Worm (Caenorhabditis elegans) whole organism, L3 larva: ENCODE data around the gene eelo-2.

ENCODE experiments used
- R02D3.7 ChIP-seq: fragments of 150-350 bp; optimal IDR thresholded peaks from 2 replicates; lab custom pipeline; 2014; ENCODE audit warnings: missing biosample characterization, missing genetic modification characterization
- ZK546.5 ChIP-seq: sonication (generic microtip); optimal IDR thresholded peaks from 2 replicates; lab custom pipeline; 2017; ENCODE audit warnings: missing biosample characterization, missing genetic modification characterization
- aly-2 ChIP-seq: fragments of 150-350 bp; optimal IDR thresholded peaks from 2 replicates; lab custom pipeline; 2014; ENCODE audit warnings: missing biosample characterization, missing genetic modification characterization
- ceh-16 ChIP-seq: sonication (generic microtip); optimal IDR thresholded peaks from 2 replicates; lab custom pipeline; 2017; ENCODE audit warnings: missing biosample characterization, missing genetic modification characterization
- ceh-82 ChIP-seq: fragments of 150-350 bp; optimal IDR thresholded peaks from 2 replicates; lab custom pipeline; 2014; ENCODE audit warnings: missing biosample characterization, missing genetic modification characterization
- ceh-9 ChIP-seq: sonication (generic microtip); optimal IDR thresholded peaks from 2 replicates; lab custom pipeline; 2018; ENCODE audit warnings: missing biosample characterization, missing genetic modification characterization
- daf-12 ChIP-seq: fragments of 150-350 bp; optimal IDR thresholded peaks from 2 replicates; lab custom pipeline; 2014; ENCODE audit warnings: missing biosample characterization, missing genetic modification reagents, missing genetic modification characterization
- egl-27 ChIP-seq: sonication (generic microtip); optimal IDR thresholded peaks from 4 replicates; lab custom pipeline; 2017; ENCODE audit warnings: missing biosample characterization, missing genetic modification reagents, missing genetic modification characterization
- egl-5 ChIP-seq: fragments of 150-350 bp; optimal IDR thresholded peaks from 2 replicates; lab custom pipeline; 2017; ENCODE audit warnings: missing biosample characterization, missing genetic modification reagents, missing genetic modification characterization, inconsistent platforms
- elt-1 ChIP-seq: fragments of 150-350 bp; optimal IDR thresholded peaks from 2 replicates; lab custom pipeline; 2014; ENCODE audit warnings: missing biosample characterization, missing genetic modification characterization
- elt-3 ChIP-seq, 3 experiments: fragments of 150-350 bp in 1 of 3; sonication (generic microtip) in 2 of 3; optimal IDR thresholded peaks; 2 replicates in 2 of 3; 4 replicates in 1 of 3; lab custom pipeline; 2014 to 2017; ENCODE audit warnings: missing biosample characterization in 3 of 3, missing genetic modification characterization in 3 of 3
- eor-1 ChIP-seq, 2 experiments: fragments of 150-350 bp; optimal IDR thresholded peaks; 2 replicates each; lab custom pipeline; 2014 to 2018; ENCODE audit warnings: missing biosample characterization in 2 of 2, missing genetic modification characterization in 2 of 2
- fkh-10 ChIP-seq: sonication (generic microtip); optimal IDR thresholded peaks from 2 replicates; lab custom pipeline; 2017; ENCODE audit warnings: missing biosample characterization, missing genetic modification reagents, missing genetic modification characterization
- fkh-2 ChIP-seq: fragments of 150-350 bp; optimal IDR thresholded peaks from 2 replicates; lab custom pipeline; 2014; ENCODE audit warnings: missing biosample characterization, missing genetic modification reagents, missing genetic modification characterization
- fos-1 ChIP-seq: fragments of 150-350 bp; optimal IDR thresholded peaks from 2 replicates; lab custom pipeline; 2014; ENCODE audit warnings: missing biosample characterization, missing genetic modification characterization
- hmg-11 ChIP-seq: sonication (generic microtip); optimal IDR thresholded peaks from 2 replicates; lab custom pipeline; 2016; ENCODE audit warnings: missing genetic modification characterization, missing compliant biosample characterization
- jun-1 ChIP-seq: fragments of 150-350 bp; optimal IDR thresholded peaks from 2 replicates; lab custom pipeline; 2014; ENCODE audit warnings: missing biosample characterization, missing genetic modification reagents, missing genetic modification characterization
- lin-15B ChIP-seq: fragments of 150-350 bp; optimal IDR thresholded peaks from 2 replicates; lab custom pipeline; 2014; ENCODE audit warnings: missing biosample characterization, missing genetic modification characterization
- lin-39 ChIP-seq: fragments of 150-350 bp; optimal IDR thresholded peaks from 2 replicates; lab custom pipeline; 2018; ENCODE audit warnings: missing biosample characterization, missing genetic modification reagents, missing genetic modification characterization
- lsy-12 ChIP-seq: sonication (generic microtip); optimal IDR thresholded peaks from 2 replicates; lab custom pipeline; 2016; ENCODE audit warnings: mild to moderate bottlenecking, missing genetic modification characterization, missing compliant biosample characterization
- mdl-1 ChIP-seq: fragments of 150-350 bp; optimal IDR thresholded peaks from 2 replicates; lab custom pipeline; 2014; ENCODE audit warnings: missing biosample characterization, missing genetic modification characterization
- mml-1 ChIP-seq: fragments of 150-350 bp; sonication (generic microtip); optimal IDR thresholded peaks from 3 replicates; lab custom pipeline; 2014; ENCODE audit warnings: missing biosample characterization, missing genetic modification characterization
- nfya-1 ChIP-seq: sonication (generic microtip); optimal IDR thresholded peaks from 2 replicates; lab custom pipeline; 2017; ENCODE audit warnings: missing genetic modification characterization, mild to moderate bottlenecking, missing compliant biosample characterization, antibody characterized with exemption, moderate library complexity; ENCODE audit not compliant: insufficient read depth
- nhr-25 ChIP-seq: sonication (generic microtip); optimal IDR thresholded peaks from 2 replicates; lab custom pipeline; 2017; ENCODE audit warnings: missing biosample characterization, missing genetic modification characterization
- nhr-28 ChIP-seq: fragments of 150-350 bp; optimal IDR thresholded peaks from 2 replicates; lab custom pipeline; 2014; ENCODE audit warnings: missing biosample characterization, missing genetic modification characterization
- nhr-43 ChIP-seq: sonication (generic microtip); optimal IDR thresholded peaks from 2 replicates; lab custom pipeline; 2016; ENCODE audit warnings: mild to moderate bottlenecking, missing genetic modification characterization, missing compliant biosample characterization; ENCODE audit not compliant: poor library complexity, severe bottlenecking
- pha-4 ChIP-seq: fragments of 150-350 bp; optimal IDR thresholded peaks from 2 replicates; lab custom pipeline; 2014; ENCODE audit warnings: missing biosample characterization, missing genetic modification reagents, missing genetic modification characterization
- pqm-1 ChIP-seq: fragments of 150-350 bp; optimal IDR thresholded peaks from 2 replicates; lab custom pipeline; 2017; ENCODE audit warnings: missing biosample characterization, missing genetic modification characterization, inconsistent platforms
- skn-1 ChIP-seq: fragments of 150-350 bp; optimal IDR thresholded peaks from 2 replicates; lab custom pipeline; 2014; ENCODE audit warnings: missing biosample characterization, missing genetic modification characterization
- snpc-4 ChIP-seq: fragments of 150-350 bp; optimal IDR thresholded peaks from 2 replicates; lab custom pipeline; 2014; ENCODE audit warnings: missing biosample characterization, missing genetic modification characterization
- tbx-2 ChIP-seq: sonication (generic microtip); optimal IDR thresholded peaks from 2 replicates; lab custom pipeline; 2016; ENCODE audit warnings: mild to moderate bottlenecking, missing genetic modification characterization, missing compliant biosample characterization
- unc-39 ChIP-seq: sonication (generic microtip); optimal IDR thresholded peaks from 4 replicates; lab custom pipeline; 2017; ENCODE audit warnings: missing biosample characterization, missing genetic modification characterization
- zag-1 ChIP-seq: fragments of 150-350 bp; optimal IDR thresholded peaks from 2 replicates; lab custom pipeline; 2014; ENCODE audit warnings: missing biosample characterization, missing genetic modification characterization
- ztf-4 ChIP-seq: fragments of 150-350 bp; optimal IDR thresholded peaks from 2 replicates; lab custom pipeline; 2014; ENCODE audit warnings: missing biosample characterization, missing genetic modification characterization

The eelo-2 gene

ce11 chrIV:17247184-17247583 lies 2.7 kb upstream of the eelo-2 start:
- no peak for TF ChIP-seq lin-15B (tag; lab: Kevin White, UChicago)
- no peak for TF ChIP-seq nhr-25 (tag; lab: Kevin White, UChicago)
- no peak for TF ChIP-seq fkh-2 (tag; lab: Kevin White, UChicago)
- TF ChIP-seq elt-3 (tag; optimal IDR thresholded peaks at IDR 0.05; lab: Kevin White, UChicago): no peak
- TF ChIP-seq ZK546.5: no peak
- no peak for TF ChIP-seq ceh-16
- no peak for TF ChIP-seq unc-39 (tag; lab: Kevin White, UChicago)
- TF ChIP-seq elt-1 (tag; lab: Kevin White, UChicago): no peak
- no peak for TF ChIP-seq mdl-1
- TF ChIP-seq snpc-4 (tag; lab: Kevin White, UChicago): no peak
- TF ChIP-seq fos-1 (tag; lab: Kevin White, UChicago): no peak
- TF ChIP-seq aly-2 (tag; lab: Kevin White, UChicago): no peak
- no peak for TF ChIP-seq pqm-1 (tag; lab: Kevin White, UChicago)
- TF ChIP-seq daf-12: no peak
- no peak for TF ChIP-seq nhr-28
- TF ChIP-seq zag-1 (tag; lab: Kevin White, UChicago): no peak
- TF ChIP-seq lsy-12 (tag; lab: Kevin White, UChicago): no peak

ce11 chrIV:17248538-17248937 lies 1.4 kb upstream of the eelo-2 start:
- TF ChIP-seq nhr-43 (tag; lab: Kevin White, UChicago) (no peak), mml-1 (tag; lab: Kevin White, UChicago) (no peak), ZK546.5 (no peak), nfya-1 (tag; lab: Kevin White, UChicago) (no peak), pqm-1 (tag; lab: Kevin White, UChicago) (no peak), lin-39 (tag; lab: Kevin White, UChicago) (no peak), snpc-4 (tag; lab: Kevin White, UChicago) (no peak), lin-15B (tag; lab: Kevin White, UChicago) (no peak), jun-1 (tag; lab: Kevin White, UChicago) (no peak), hmg-11 (tag; lab: Kevin White, UChicago) (no peak), ztf-4 (tag; lab: Kevin White, UChicago) (no peak), elt-3 (tag; optimal IDR thresholded peaks at IDR 0.05; lab: Kevin White, UChicago) (no peak), pha-4 (tag; lab: Kevin White, UChicago) (no peak), ceh-16 (no peak), ceh-9 (tag; lab: Kevin White, UChicago) (no peak), daf-12 (no peak), egl-5 (no peak), aly-2 (tag; lab: Kevin White, UChicago) (no peak), fkh-10 (GFP tag; lab: Kevin White, UChicago) (no peak)

DNA sequence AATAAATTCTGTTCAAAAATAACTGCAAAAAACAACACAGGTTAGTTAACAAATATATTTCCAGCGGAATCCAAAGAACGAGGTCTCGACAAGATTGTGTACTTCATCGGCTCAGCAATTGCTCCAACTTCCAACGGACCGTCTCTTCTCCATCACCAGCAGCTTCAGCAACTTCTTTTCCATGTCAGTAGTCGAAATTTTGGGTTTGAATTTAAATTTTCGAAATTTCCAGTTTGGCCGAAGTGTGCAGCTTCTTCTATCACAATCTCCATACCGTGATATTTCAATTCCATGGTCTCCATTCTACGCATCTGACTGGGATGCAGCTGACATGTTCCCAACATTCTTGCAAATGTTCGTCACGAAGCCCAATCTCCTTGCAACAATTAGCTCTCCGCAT lies 3.5 kb downstream of the eelo-2 start:
- TF ChIP-seq ztf-4 (tag; lab: Kevin White, UChicago) (no peak), nhr-28 (no peak), ceh-82 (tag; lab: Kevin White, UChicago) (no peak), skn-1 (tag; lab: Kevin White, UChicago) (no peak), mdl-1 (no peak), eor-1 (tag; optimal IDR thresholded peaks at IDR 0.05; lab: Kevin White, UChicago) (no peak), ceh-9 (tag; lab: Kevin White, UChicago) (no peak), R02D3.7 (tag; lab: Kevin White, UChicago) (no peak), lin-15B (tag; lab: Kevin White, UChicago) (no peak), hmg-11 (tag; lab: Kevin White, UChicago) (no peak), snpc-4 (tag; lab: Kevin White, UChicago) (no peak), tbx-2 (tag; lab: Kevin White, UChicago) (no peak), ceh-16 (no peak), egl-27 (tag; lab: Kevin White, UChicago) (no peak), fkh-10 (GFP tag; lab: Kevin White, UChicago) (no peak)

DNA sequence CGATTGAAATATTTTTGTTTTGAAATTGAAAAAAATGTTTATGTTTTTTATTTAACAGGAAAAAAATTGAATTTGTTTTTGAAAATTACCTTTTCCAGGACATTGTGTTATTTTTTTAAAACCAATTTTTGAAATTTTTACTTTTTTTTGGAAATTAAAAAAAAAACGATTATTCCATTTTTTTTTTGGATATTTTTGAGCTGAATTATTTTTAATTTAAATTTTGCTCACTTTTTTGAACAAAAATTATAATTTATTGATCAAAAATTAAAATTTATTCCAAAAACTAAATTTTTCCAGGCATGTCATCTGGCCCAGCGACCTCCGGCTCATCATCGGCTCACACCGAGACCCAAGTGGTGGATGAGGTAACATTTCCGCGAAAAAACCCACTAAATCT lies 5.1 kb downstream of the eelo-2 start, which contains the start of gene gtf-2E1:
Gene gtf-2E1 (plus strand): TSS at position 301 of the 400 bp plus-strand sequence.
- TF ChIP-seq daf-12: no peak
- TF ChIP-seq pqm-1 (tag; lab: Kevin White, UChicago): no peak
- no peak for TF ChIP-seq tbx-2 (tag; lab: Kevin White, UChicago)
- no peak for TF ChIP-seq aly-2 (tag; lab: Kevin White, UChicago)
- TF ChIP-seq, all 47 proteins: peak for 0
